Worm (Caenorhabditis elegans): ENCODE data around the gene ZK402.2.

The ZK402.2 gene

ce11 chrX:1393891-1394290, 9.7 kb upstream of the ZK402.2 start, which contains the start of gene F56C3.9:
Gene F56C3.9, minus strand, starts transcription at chrX:1393991.
- no peak for TF ChIP-seq F16B12.6 (tag; optimal IDR thresholded peaks at IDR 0.05)
- TF ChIP-seq nhr-19 (GFP tag; conservative IDR thresholded peaks at IDR 0.05): no peak
- no peak for TF ChIP-seq elt-2 (tag; optimal IDR thresholded peaks at IDR 0.05)
- no peak for TF ChIP-seq fkh-10 (GFP tag; optimal IDR thresholded peaks at IDR 0.05)
- TF ChIP-seq nhr-12 (tag; optimal IDR thresholded peaks at IDR 0.05): no peak
- TF ChIP-seq sup-37 (GFP tag; optimal IDR thresholded peaks at IDR 0.05): no peak
- TF ChIP-seq lin-14 (GFP tag; optimal IDR thresholded peaks at IDR 0.05): no peak
- no peak for TF ChIP-seq dsc-1 (tag; optimal IDR thresholded peaks at IDR 0.05)
- TF ChIP-seq rnt-1 (tag; optimal IDR thresholded peaks at IDR 0.05): no peak
- TF ChIP-seq C16A3.4 (tag; optimal IDR thresholded peaks at IDR 0.05): no peak
- TF ChIP-seq lir-3 (tag; optimal IDR thresholded peaks at IDR 0.05; ENCODE audit: poor library complexity): no peak
- no peak for TF ChIP-seq efl-1 (optimal IDR thresholded peaks at IDR 0.05)
- TF ChIP-seq efl-1 (GFP tag; optimal IDR thresholded peaks at IDR 0.05 in 1 of 2): no peak

- no peak for TF ChIP-seq efl-1 (optimal IDR thresholded peaks at IDR 0.05)
- peak in 1 of 2 experiments; percentile 3 for TF ChIP-seq efl-1 (GFP tag; optimal IDR thresholded peaks at IDR 0.05 in 1 of 2)
- peak; percentile 46 for TF ChIP-seq skn-1 (tag; optimal IDR thresholded peaks at IDR 0.05)
- no peak for TF ChIP-seq C04F5.9 (tag; optimal IDR thresholded peaks at IDR 0.05)
- TF ChIP-seq unc-30 (tag; optimal IDR thresholded peaks at IDR 0.05): no peak
- no peak for TF ChIP-seq unc-86 (tag; optimal IDR thresholded peaks at IDR 0.05)
Measured at ce11 chrX:1394437-1394836, 9.1 kb upstream of the ZK402.2 start.

- peak; percentile 10 for TF ChIP-seq blmp-1 (tag; optimal IDR thresholded peaks at IDR 0.05)
- no peak for TF ChIP-seq unc-86 (tag; optimal IDR thresholded peaks at IDR 0.05)
- TF ChIP-seq grh-1 (GFP tag; IDR thresholded peaks at IDR 0.05): no peak
- no peak for TF ChIP-seq unc-30 (tag; optimal IDR thresholded peaks at IDR 0.05)
- TF ChIP-seq xbp-1 (tag; optimal IDR thresholded peaks at IDR 0.05): no peak
- TF ChIP-seq pag-3 (tag; optimal IDR thresholded peaks at IDR 0.05; ENCODE audit: borderline replicate concordance, insufficient read depth): no peak
- no peak for TF ChIP-seq ceh-82 (tag; optimal IDR thresholded peaks at IDR 0.05)
- no peak for TF ChIP-seq ama-1 (optimal IDR thresholded peaks at IDR 0.05)
- no peak for TF ChIP-seq lin-15B (tag; optimal IDR thresholded peaks at IDR 0.05)
- no peak for TF ChIP-seq lsy-2 (tag; optimal IDR thresholded peaks at IDR 0.05)
- TF ChIP-seq nhr-84 (tag; optimal IDR thresholded peaks at IDR 0.05): no peak
- no peak for TF ChIP-seq fkh-4 (tag; optimal IDR thresholded peaks at IDR 0.05; ENCODE audit: borderline replicate concordance)
- no peak for TF ChIP-seq dpl-1 (GFP tag; optimal IDR thresholded peaks at IDR 0.05)
- TF ChIP-seq pqm-1 (tag; optimal IDR thresholded peaks at IDR 0.05): no peak
- TF ChIP-seq sptf-1 (tag; optimal IDR thresholded peaks at IDR 0.05): no peak
- no peak for TF ChIP-seq mep-1 (tag; optimal IDR thresholded peaks at IDR 0.05)
- no peak for TF ChIP-seq swsn-7 (tag; optimal IDR thresholded peaks at IDR 0.05)
- TF ChIP-seq zip-4 (GFP tag; optimal IDR thresholded peaks at IDR 0.05): no peak
- no peak for TF ChIP-seq egl-27 (tag; optimal IDR thresholded peaks at IDR 0.05)
- TF ChIP-seq nhr-77 (tag; optimal IDR thresholded peaks at IDR 0.05): no peak
- no peak for TF ChIP-seq isw-1 (GFP tag; IDR thresholded peaks at IDR 0.05)
- TF ChIP-seq ztf-4 (tag; optimal IDR thresholded peaks at IDR 0.05): no peak
- no peak for TF ChIP-seq irx-1 (tag; optimal IDR thresholded peaks at IDR 0.05)
- peak in 1 of 2 experiments; percentile 51 for TF ChIP-seq lin-35 (GFP tag; optimal IDR thresholded peaks at IDR 0.05)
- TF ChIP-seq egl-13 (tag; optimal IDR thresholded peaks at IDR 0.05): no peak
- no peak for TF ChIP-seq ces-1 (GFP tag; optimal IDR thresholded peaks at IDR 0.05)
- TF ChIP-seq skn-1 (tag; optimal IDR thresholded peaks at IDR 0.05): peak; percentile 35
- TF ChIP-seq jun-1 (tag; optimal IDR thresholded peaks at IDR 0.05): peak; percentile 3
- no peak for TF ChIP-seq nhr-28 (tag; optimal IDR thresholded peaks at IDR 0.05)
- TF ChIP-seq hlh-17 (GFP tag; optimal IDR thresholded peaks at IDR 0.05; ENCODE audit: borderline replicate concordance): no peak
- no peak for TF ChIP-seq Y116A8C.19 (tag; optimal IDR thresholded peaks at IDR 0.05; ENCODE audit: borderline replicate concordance)
- TF ChIP-seq nhr-90 (tag; optimal IDR thresholded peaks at IDR 0.05; ENCODE audit: poor library complexity): no peak
- TF ChIP-seq nhr-11 (tag; optimal IDR thresholded peaks at IDR 0.05): no peak
- no peak for TF ChIP-seq C04F5.9 (tag; optimal IDR thresholded peaks at IDR 0.05)
- TF ChIP-seq vab-15 (tag; optimal IDR thresholded peaks at IDR 0.05): no peak
- peak; percentile 78 for TF ChIP-seq nhr-85 (tag)
- no peak for TF ChIP-seq ztf-11 (tag; optimal IDR thresholded peaks at IDR 0.05)
Measured at ce11 chrX:1395793-1396192, 7.8 kb upstream of the ZK402.2 start.

All from whole organism, L1 larva.